Fruit fly (Drosophila melanogaster): ENCODE results near the gene CG7884.

DNA sequence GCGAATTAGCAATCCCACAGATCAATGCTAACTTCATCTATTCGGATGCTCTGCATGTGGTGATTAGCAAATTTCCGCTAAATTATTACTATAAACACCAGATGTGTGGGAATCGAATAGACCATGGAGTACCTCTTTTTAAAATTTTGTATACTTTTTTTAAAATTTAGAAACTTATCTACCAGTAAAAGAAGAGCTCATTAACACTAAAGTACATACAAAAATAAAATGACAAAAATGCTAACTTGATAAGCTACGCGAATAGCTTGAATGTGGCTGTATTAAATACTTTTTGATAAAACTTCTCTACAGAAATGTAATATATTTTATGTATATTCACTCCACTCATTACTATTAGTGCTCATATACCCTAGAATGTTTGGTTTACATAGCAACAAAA, 46.3 kb upstream of the CG7884 start:
- no peak for TF ChIP-seq CG8478 (optimal IDR thresholded peaks at IDR 0.05)
- TF ChIP-seq CTCF (optimal IDR thresholded peaks at IDR 0.05): no peak

Data from S2 (cell line).